Worm (Caenorhabditis elegans): ENCODE measurements around the gene jip-1.

The jip-1 gene

ce11 chrII:1324017-1324416, 2.8 kb upstream of the jip-1 start:
- TF ChIP-seq lin-39 (tag; optimal IDR thresholded peaks at IDR 0.05) = no peak

- TF ChIP-seq R02D3.7 (tag; optimal IDR thresholded peaks at IDR 0.05) = no peak
- peak; percentile 8 for TF ChIP-seq hmg-11 (tag; optimal IDR thresholded peaks at IDR 0.05)
Observed at ce11 chrII:1325604-1326003, 1.2 kb upstream of the jip-1 start.

ce11 chrII:1329887-1330286, 3.1 kb downstream of the jip-1 start:
- no peak for TF ChIP-seq ztf-4 (tag; optimal IDR thresholded peaks at IDR 0.05)
- no peak for TF ChIP-seq fkh-2 (tag; optimal IDR thresholded peaks at IDR 0.05)
- TF ChIP-seq nhr-11 (tag; optimal IDR thresholded peaks at IDR 0.05) = no peak

- peak; percentile 92 for TF ChIP-seq lin-39 (tag; optimal IDR thresholded peaks at IDR 0.05)
- peak; percentile 46 for TF ChIP-seq egl-5 (tag; optimal IDR thresholded peaks at IDR 0.05)
- TF ChIP-seq nfya-1 (tag; optimal IDR thresholded peaks at IDR 0.05; ENCODE audit: insufficient read depth) = peak; percentile 33
- no peak for TF ChIP-seq daf-12 (tag; optimal IDR thresholded peaks at IDR 0.05)
Observed at ce11 chrII:1338196-1338595, 11.4 kb downstream of the jip-1 start.

- TF ChIP-seq nhr-67 (tag; optimal IDR thresholded peaks at IDR 0.05) (no peak), ceh-28 (tag; optimal IDR thresholded peaks at IDR 0.05) (no peak), fos-1 (tag; optimal IDR thresholded peaks at IDR 0.05) (no peak), mdl-1 (tag; optimal IDR thresholded peaks at IDR 0.05) (no peak), nhr-237 (tag; optimal IDR thresholded peaks at IDR 0.05) (no peak), nhr-28 (tag; optimal IDR thresholded peaks at IDR 0.05) (no peak)
Observed at ce11 chrII:1340049-1340448, 13.3 kb downstream of the jip-1 start.

ce11 chrII:1341416-1341815, 14.6 kb downstream of the jip-1 start:
- TF ChIP-seq nhr-67 (tag; optimal IDR thresholded peaks at IDR 0.05) (no peak), ztf-4 (tag; optimal IDR thresholded peaks at IDR 0.05) (no peak), nhr-25 (tag; optimal IDR thresholded peaks at IDR 0.05) (no peak), tbx-2 (tag; optimal IDR thresholded peaks at IDR 0.05) (no peak), mml-1 (tag; optimal IDR thresholded peaks at IDR 0.05) (no peak), fkh-10 (GFP tag; optimal IDR thresholded peaks at IDR 0.05) (peak; percentile 9), nfya-1 (tag; optimal IDR thresholded peaks at IDR 0.05; ENCODE audit: insufficient read depth) (peak; percentile 49), fkh-2 (tag; optimal IDR thresholded peaks at IDR 0.05) (no peak)

ce11 chrII:1343748-1344147, 17.0 kb downstream of the jip-1 start:
- TF ChIP-seq egl-5 (tag; optimal IDR thresholded peaks at IDR 0.05) (peak; percentile 1), nhr-23 (tag; optimal IDR thresholded peaks at IDR 0.05) (no peak), nhr-77 (tag; optimal IDR thresholded peaks at IDR 0.05) (no peak), ceh-82 (tag; optimal IDR thresholded peaks at IDR 0.05) (no peak), mdl-1 (tag; optimal IDR thresholded peaks at IDR 0.05) (no peak), nhr-67 (tag; optimal IDR thresholded peaks at IDR 0.05) (no peak), elt-2 (tag; optimal IDR thresholded peaks at IDR 0.05) (no peak), unc-62 (GFP tag; optimal IDR thresholded peaks at IDR 0.05) (no peak), mml-1 (tag; optimal IDR thresholded peaks at IDR 0.05) (no peak)

- peak; percentile 90 for TF ChIP-seq lin-39 (tag; optimal IDR thresholded peaks at IDR 0.05)
- peak; percentile 29 for TF ChIP-seq unc-62 (GFP tag; optimal IDR thresholded peaks at IDR 0.05)
- no peak for TF ChIP-seq nhr-43 (tag; optimal IDR thresholded peaks at IDR 0.05; ENCODE audit: poor library complexity, severe bottlenecking)
- TF ChIP-seq nfya-1 (tag; optimal IDR thresholded peaks at IDR 0.05; ENCODE audit: insufficient read depth) = peak; percentile 12
- TF ChIP-seq nhr-11 (tag; optimal IDR thresholded peaks at IDR 0.05) = no peak
Observed at ce11 chrII:1344524-1345119, 17.8 kb downstream of the jip-1 start.

ce11 chrII:1355480-1355879, 28.7 kb downstream of the jip-1 start, which contains the start of gene C13A10.1:
Gene C13A10.1 (minus strand): TSS chrII:1355649.
- TF ChIP-seq elt-2 (tag; optimal IDR thresholded peaks at IDR 0.05) (peak; percentile 54), pqm-1 (tag; optimal IDR thresholded peaks at IDR 0.05) (peak; percentile 26), ztf-4 (tag; optimal IDR thresholded peaks at IDR 0.05) (no peak), nhr-23 (tag; optimal IDR thresholded peaks at IDR 0.05) (no peak), R02D3.7 (tag; optimal IDR thresholded peaks at IDR 0.05) (no peak), elt-3 (tag; optimal IDR thresholded peaks at IDR 0.05) (no peak), sea-2 (GFP tag; optimal IDR thresholded peaks at IDR 0.05) (no peak)
